Worm (Caenorhabditis elegans) whole organism, L2 larva: Measurements from ENCODE around the gene C09G5.7.

Source experiments
- C34F6.9 ChIP-seq: fragments of 150-350 bp; optimal IDR thresholded peaks from 2 replicates; lab custom pipeline; 2014; ENCODE audit warnings: missing biosample characterization, missing genetic modification characterization
- F13H6.1 ChIP-seq: sonication (generic microtip); optimal IDR thresholded peaks from 2 replicates; lab custom pipeline; 2016; ENCODE audit warnings: missing genetic modification characterization, missing compliant biosample characterization
- R02D3.7 ChIP-seq: fragments of 150-350 bp; optimal IDR thresholded peaks from 2 replicates; lab custom pipeline; 2014; ENCODE audit warnings: missing biosample characterization, missing genetic modification characterization
- ZK546.5 ChIP-seq: sonication (generic microtip); optimal IDR thresholded peaks from 2 replicates; lab custom pipeline; 2017; ENCODE audit warnings: missing biosample characterization, missing genetic modification characterization
- aly-2 ChIP-seq: fragments of 150-350 bp; optimal IDR thresholded peaks from 2 replicates; lab custom pipeline; 2014; ENCODE audit warnings: missing biosample characterization, missing genetic modification characterization
- crh-2 ChIP-seq: sonication (generic microtip); optimal IDR thresholded peaks from 2 replicates; lab custom pipeline; 2017; ENCODE audit warnings: missing biosample characterization, missing genetic modification characterization
- dmd-4 ChIP-seq: sonication (generic microtip); optimal IDR thresholded peaks from 2 replicates; lab custom pipeline; 2017; ENCODE audit warnings: missing biosample characterization, missing genetic modification characterization
- egl-27 ChIP-seq: sonication (generic microtip); optimal IDR thresholded peaks from 3 replicates; lab custom pipeline; 2017; ENCODE audit warnings: missing biosample characterization, missing genetic modification reagents, missing genetic modification characterization
- elt-1 ChIP-seq: fragments of 150-350 bp; optimal IDR thresholded peaks from 2 replicates; lab custom pipeline; 2014; ENCODE audit warnings: missing biosample characterization, missing genetic modification characterization
- fos-1 ChIP-seq: fragments of 150-350 bp; optimal IDR thresholded peaks from 2 replicates; lab custom pipeline; 2014; ENCODE audit warnings: missing biosample characterization, missing genetic modification characterization
- gmeb-1 ChIP-seq: fragments of 150-350 bp; optimal IDR thresholded peaks from 2 replicates; lab custom pipeline; 2014; ENCODE audit warnings: missing biosample characterization, missing genetic modification characterization
- lin-11 ChIP-seq: fragments of 150-350 bp; sonication (generic microtip); optimal IDR thresholded peaks from 2 replicates; lab custom pipeline; 2014; ENCODE audit warnings: missing biosample characterization, missing genetic modification characterization, inconsistent platforms, mixed read lengths
- lin-13 ChIP-seq: fragments of 150-350 bp; optimal IDR thresholded peaks from 2 replicates; lab custom pipeline; 2014; ENCODE audit warnings: missing biosample characterization, missing genetic modification reagents, missing genetic modification characterization
- lsy-2 ChIP-seq, 2 experiments: fragments of 150-350 bp in 1 of 2; sonication (generic microtip) in 1 of 2; optimal IDR thresholded peaks; 2 replicates each; lab custom pipeline; 2014 to 2017; ENCODE audit warnings: missing biosample characterization in 2 of 2, missing genetic modification characterization in 2 of 2
- mab-5 ChIP-seq: fragments of 150-350 bp; optimal IDR thresholded peaks from 2 replicates; lab custom pipeline; 2014; ENCODE audit warnings: missing biosample characterization, missing genetic modification characterization
- mbf-1 ChIP-seq: sonication (generic microtip); optimal IDR thresholded peaks from 2 replicates; lab custom pipeline; 2017; ENCODE audit warnings: missing biosample characterization, missing genetic modification characterization
- mdl-1 ChIP-seq, 2 experiments: fragments of 150-350 bp in 1 of 2; sonication (generic microtip) in 1 of 2; optimal IDR thresholded peaks; 2 replicates each; lab custom pipeline; 2017; ENCODE audit warnings: missing biosample characterization in 2 of 2, missing genetic modification characterization in 2 of 2
- nhr-10 ChIP-seq: sonication (generic microtip); optimal IDR thresholded peaks from 2 replicates; lab custom pipeline; 2017; ENCODE audit warnings: missing biosample characterization, missing genetic modification characterization
- nhr-11 ChIP-seq: fragments of 150-350 bp; optimal IDR thresholded peaks from 2 replicates; lab custom pipeline; 2014; ENCODE audit warnings: missing biosample characterization, missing genetic modification characterization
- nhr-12 ChIP-seq: fragments of 150-350 bp; optimal IDR thresholded peaks from 2 replicates; lab custom pipeline; 2014; ENCODE audit warnings: missing biosample characterization, missing genetic modification characterization
- nhr-21 ChIP-seq: fragments of 150-350 bp; optimal IDR thresholded peaks from 2 replicates; lab custom pipeline; 2014; ENCODE audit warnings: missing biosample characterization, missing genetic modification characterization
- nhr-23 ChIP-seq: fragments of 150-350 bp; optimal IDR thresholded peaks from 2 replicates; lab custom pipeline; 2014; ENCODE audit warnings: missing biosample characterization, missing genetic modification reagents, missing genetic modification characterization
- nhr-25 ChIP-seq: fragments of 150-350 bp; sonication (generic microtip); optimal IDR thresholded peaks from 3 replicates; lab custom pipeline; 2014; ENCODE audit warnings: missing biosample characterization, missing genetic modification characterization
- nhr-6 ChIP-seq: fragments of 150-350 bp; optimal IDR thresholded peaks from 2 replicates; lab custom pipeline; 2014; ENCODE audit warnings: missing biosample characterization, missing genetic modification characterization
- nhr-77 ChIP-seq: fragments of 150-350 bp; optimal IDR thresholded peaks from 2 replicates; lab custom pipeline; 2014; ENCODE audit warnings: missing biosample characterization, missing genetic modification characterization
- peb-1 ChIP-seq: fragments of 150-350 bp; optimal IDR thresholded peaks from 2 replicates; lab custom pipeline; 2014; ENCODE audit warnings: missing biosample characterization, missing genetic modification characterization
- sem-4 ChIP-seq: fragments of 150-350 bp; optimal IDR thresholded peaks from 2 replicates; lab custom pipeline; 2014; ENCODE audit warnings: missing biosample characterization, missing genetic modification reagents, missing genetic modification characterization
- skn-1 ChIP-seq: sonication (generic microtip); optimal IDR thresholded peaks from 2 replicates; lab custom pipeline; 2017; ENCODE audit warnings: missing biosample characterization, missing genetic modification characterization
- sma-3 ChIP-seq: sonication (generic microtip); optimal IDR thresholded peaks from 2 replicates; lab custom pipeline; 2016; ENCODE audit warnings: missing genetic modification reagents, missing genetic modification characterization, missing compliant biosample characterization
- sma-9 ChIP-seq, 2 experiments: fragments of 150-350 bp in 1 of 2; sonication (generic microtip) in 1 of 2; optimal IDR thresholded peaks; 2 replicates each; lab custom pipeline; 2014 to 2016; ENCODE audit warnings: missing genetic modification characterization in 2 of 2, mild to moderate bottlenecking in 1 of 2, missing biosample characterization in 1 of 2, missing compliant biosample characterization in 1 of 2, missing genetic modification reagents in 1 of 2, moderate library complexity in 1 of 2
- snpc-4 ChIP-seq: fragments of 150-350 bp; optimal IDR thresholded peaks from 2 replicates; lab custom pipeline; 2014; ENCODE audit warnings: missing biosample characterization, missing genetic modification characterization
- unc-55 ChIP-seq: fragments of 150-350 bp; sonication (generic microtip); optimal IDR thresholded peaks from 3 replicates; lab custom pipeline; 2014; ENCODE audit warnings: missing biosample characterization, missing genetic modification reagents, missing genetic modification characterization
- unc-62 ChIP-seq: fragments of 150-350 bp; optimal IDR thresholded peaks from 2 replicates; lab custom pipeline; 2014; ENCODE audit warnings: missing biosample characterization, missing genetic modification reagents, missing genetic modification characterization
- zag-1 ChIP-seq: fragments of 150-350 bp; optimal IDR thresholded peaks from 2 replicates; lab custom pipeline; 2014; ENCODE audit warnings: missing biosample characterization, missing genetic modification characterization
- ztf-11 ChIP-seq: sonication (generic microtip); optimal IDR thresholded peaks from 2 replicates; lab custom pipeline; 2017; ENCODE audit warnings: missing biosample characterization, missing genetic modification characterization
- ztf-4 ChIP-seq: fragments of 150-350 bp; optimal IDR thresholded peaks from 2 replicates; lab custom pipeline; 2014; ENCODE audit warnings: missing biosample characterization, missing genetic modification characterization

C09G5.7 gene

DNA sequence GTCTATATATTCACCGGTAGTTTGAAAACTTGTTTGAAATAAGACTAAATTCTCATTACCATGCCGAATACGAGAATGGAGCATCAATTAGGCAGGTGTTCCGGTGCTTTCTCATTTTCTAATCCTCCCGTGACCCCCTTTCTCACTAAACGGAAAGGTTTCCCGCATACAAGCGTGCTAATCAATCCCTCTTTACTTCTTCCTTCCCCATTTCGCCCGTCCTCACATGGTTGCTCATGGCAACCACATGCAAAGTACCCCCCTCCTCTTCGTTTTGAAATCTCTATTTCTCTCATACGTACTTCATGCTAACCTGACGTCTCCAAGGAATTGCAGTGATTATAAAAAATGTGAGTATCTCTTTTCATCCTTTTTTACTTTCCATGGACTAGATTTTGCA is 5.2 kb downstream of the C09G5.7 start, which contains the start of gene mks-5:
mks-5 (plus strand) TSS at position 301 of the 400 bp plus-strand sequence.
- TF ChIP-seq lin-13 (GFP tag; lab: Kevin White, UChicago) (no peak), C34F6.9 (no peak), ztf-11 (no peak), skn-1 (tag; lab: Kevin White, UChicago) (no peak), unc-55 (GFP tag; lab: Kevin White, UChicago) (no peak), mbf-1 (tag; lab: Kevin White, UChicago) (no peak), snpc-4 (tag; lab: Kevin White, UChicago) (no peak), nhr-11 (tag; lab: Kevin White, UChicago) (no peak), nhr-10 (tag; lab: Kevin White, UChicago) (no peak), nhr-77 (no peak)

- TF ChIP-seq unc-62 (GFP tag; lab: Kevin White, UChicago), result no peak
- TF ChIP-seq mdl-1 (tag; optimal IDR thresholded peaks at IDR 0.05; lab: Kevin White, UChicago), result no peak
- TF ChIP-seq F13H6.1 (tag; lab: Kevin White, UChicago), result no peak
- no peak for TF ChIP-seq nhr-11 (tag; lab: Kevin White, UChicago)
- TF ChIP-seq elt-1 (tag; lab: Kevin White, UChicago), result no peak
- TF ChIP-seq nhr-12 (tag; lab: Kevin White, UChicago), result no peak
Measured at ce11 chrII:10723069-10723468, 8.4 kb downstream of the C09G5.7 start, which contains the start of gene C09G5.14. C09G5.14 (minus strand) TSS chrII:10723169.

ce11 chrII:10730702-10731101 is 16.0 kb downstream of the C09G5.7 start:
- TF ChIP-seq F13H6.1 (tag; lab: Kevin White, UChicago), result no peak
- no peak for TF ChIP-seq nhr-6 (tag; lab: Kevin White, UChicago)
- TF ChIP-seq sma-9 (GFP tag; optimal IDR thresholded peaks at IDR 0.05; lab: Kevin White, UChicago), result peak; percentile 43
- TF ChIP-seq sma-9 (tag; optimal IDR thresholded peaks at IDR 0.05; lab: Kevin White, UChicago), result no peak
- TF ChIP-seq nhr-21 (tag; lab: Kevin White, UChicago), result peak; percentile 28
- no peak for TF ChIP-seq egl-27 (tag; lab: Kevin White, UChicago)
- TF ChIP-seq lsy-2 (tag; optimal IDR thresholded peaks at IDR 0.05; lab: Kevin White, UChicago), result no peak
- TF ChIP-seq sem-4 (tag; lab: Kevin White, UChicago), result no peak

DNA sequence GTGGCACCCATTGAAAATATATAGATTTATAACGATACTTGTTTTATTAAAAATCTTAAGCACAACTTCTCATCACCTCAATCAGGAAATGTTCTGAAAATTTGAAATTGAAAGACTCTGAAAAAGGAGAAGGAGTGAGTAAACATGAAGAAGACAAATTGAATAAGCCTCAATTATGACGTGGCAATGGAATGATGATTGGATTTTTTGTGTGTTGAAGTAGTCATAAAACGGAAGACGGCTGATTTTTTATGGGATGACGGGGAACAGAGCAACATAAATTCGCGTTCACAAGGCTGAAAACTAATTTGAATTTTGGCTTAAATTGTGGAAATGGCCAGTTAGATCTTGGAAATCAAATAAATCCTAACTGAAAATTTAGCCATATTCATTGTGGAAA is 16.9 kb downstream of the C09G5.7 start, which contains the start of gene glb-12:
glb-12 (minus strand) TSS at position 101 of the 400 bp plus-strand sequence.
- no peak for TF ChIP-seq aly-2
- TF ChIP-seq ZK546.5 (tag; lab: Kevin White, UChicago), result no peak
- no peak for TF ChIP-seq ztf-4 (tag; lab: Kevin White, UChicago)
- no peak for TF ChIP-seq nhr-77
- TF ChIP-seq sma-3 (GFP tag; lab: Kevin White, UChicago), result no peak
- no peak for TF ChIP-seq nhr-6 (tag; lab: Kevin White, UChicago)
- TF ChIP-seq ztf-11, result no peak
- no peak for TF ChIP-seq peb-1 (tag; lab: Kevin White, UChicago)
- TF ChIP-seq F13H6.1 (tag; lab: Kevin White, UChicago), result no peak
- no peak for TF ChIP-seq sem-4 (tag; lab: Kevin White, UChicago)

DNA sequence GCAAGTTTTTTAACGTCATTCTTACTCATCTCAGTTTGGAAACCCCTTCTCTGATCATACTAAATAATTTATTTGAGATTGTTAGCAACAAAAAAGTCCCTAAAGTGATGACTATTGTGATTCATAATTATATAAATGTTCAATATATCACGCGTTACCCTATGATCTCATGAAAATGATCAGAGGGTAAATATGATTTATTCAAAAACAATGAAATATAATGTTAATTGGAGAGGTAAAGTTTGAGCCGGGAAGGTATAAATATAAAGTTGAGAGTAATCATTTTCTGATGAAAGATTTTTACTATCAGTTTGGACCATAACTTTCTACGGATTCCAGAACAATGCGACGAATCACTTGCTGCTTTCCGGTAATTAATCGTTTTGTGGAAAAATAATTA is 22.4 kb downstream of the C09G5.7 start, which contains the start of gene C52A11.3:
C52A11.3 (plus strand) TSS at position 301 of the 400 bp plus-strand sequence.
- no peak for TF ChIP-seq R02D3.7 (tag; lab: Kevin White, UChicago)
- TF ChIP-seq gmeb-1 (tag; lab: Kevin White, UChicago), result no peak
- TF ChIP-seq fos-1 (tag; lab: Kevin White, UChicago), result no peak
- no peak for TF ChIP-seq ztf-4 (tag; lab: Kevin White, UChicago)
- TF ChIP-seq nhr-77, result no peak
- no peak for TF ChIP-seq lin-13 (GFP tag; lab: Kevin White, UChicago)
- no peak for TF ChIP-seq unc-62 (GFP tag; lab: Kevin White, UChicago)
- no peak for TF ChIP-seq egl-27 (tag; lab: Kevin White, UChicago)
- no peak for TF ChIP-seq mab-5 (tag; lab: Kevin White, UChicago)
- no peak for TF ChIP-seq zag-1
- TF ChIP-seq nhr-23 (tag; lab: Kevin White, UChicago), result no peak

ce11 chrII:10744801-10745200 is 30.1 kb downstream of the C09G5.7 start:
- TF ChIP-seq dmd-4 (tag; lab: Kevin White, UChicago), result no peak
- TF ChIP-seq crh-2, result peak; percentile 14
- peak in 1 of 2 experiments; percentile 14 for TF ChIP-seq lsy-2 (tag; optimal IDR thresholded peaks at IDR 0.05; lab: Kevin White, UChicago)
- peak; percentile 36 for TF ChIP-seq F13H6.1 (tag; lab: Kevin White, UChicago)
- no peak for TF ChIP-seq nhr-11 (tag; lab: Kevin White, UChicago)
- TF ChIP-seq nhr-25 (tag; lab: Kevin White, UChicago), result no peak
- peak; percentile 73 for TF ChIP-seq unc-55 (GFP tag; lab: Kevin White, UChicago)
- peak; percentile 23 for TF ChIP-seq lin-11 (tag; lab: Kevin White, UChicago)
- peak; percentile 36 for TF ChIP-seq C34F6.9
